Worm (Caenorhabditis elegans) whole organism, L2 larva: ENCODE results near the gene mrpl-35.

ENCODE experiments used
- C34F6.9 ChIP-seq: fragments of 150-350 bp; optimal IDR thresholded peaks from 2 replicates; lab custom pipeline; 2014; ENCODE audit warnings: missing biosample characterization, missing genetic modification characterization
- F13H6.1 ChIP-seq: sonication (generic microtip); optimal IDR thresholded peaks from 2 replicates; lab custom pipeline; 2016; ENCODE audit warnings: missing genetic modification characterization, missing compliant biosample characterization
- R02D3.7 ChIP-seq: fragments of 150-350 bp; optimal IDR thresholded peaks from 2 replicates; lab custom pipeline; 2014; ENCODE audit warnings: missing biosample characterization, missing genetic modification characterization
- Y55F3AM.14 ChIP-seq: fragments of 200-800 bp; sonication (Bioruptor generic); optimal IDR thresholded peaks from 2 replicates; lab custom pipeline; 2018; ENCODE audit warnings: mild to moderate bottlenecking, missing genetic modification characterization, missing compliant biosample characterization
- ama-1 ChIP-seq: fragments of 150-350 bp; optimal IDR thresholded peaks from 2 replicates; lab custom pipeline; 2018; ENCODE audit warnings: inconsistent platforms
- blmp-1 ChIP-seq: sonication (generic microtip); optimal IDR thresholded peaks from 2 replicates; lab custom pipeline; 2017; ENCODE audit warnings: missing genetic modification characterization, mild to moderate bottlenecking, missing compliant biosample characterization, antibody characterized with exemption, moderate library complexity; ENCODE audit not compliant: insufficient read depth
- ceh-16 ChIP-seq: fragments of 150-350 bp; optimal IDR thresholded peaks from 2 replicates; lab custom pipeline; 2014; ENCODE audit warnings: missing biosample characterization, missing genetic modification characterization
- ceh-82 ChIP-seq: fragments of 150-350 bp; optimal IDR thresholded peaks from 2 replicates; lab custom pipeline; 2014; ENCODE audit warnings: missing biosample characterization, missing genetic modification characterization
- crh-2 ChIP-seq: sonication (generic microtip); optimal IDR thresholded peaks from 2 replicates; lab custom pipeline; 2017; ENCODE audit warnings: missing biosample characterization, missing genetic modification characterization
- dmd-4 ChIP-seq: sonication (generic microtip); optimal IDR thresholded peaks from 2 replicates; lab custom pipeline; 2017; ENCODE audit warnings: missing biosample characterization, missing genetic modification characterization
- elt-1 ChIP-seq: fragments of 150-350 bp; optimal IDR thresholded peaks from 2 replicates; lab custom pipeline; 2014; ENCODE audit warnings: missing biosample characterization, missing genetic modification characterization
- elt-3 ChIP-seq: sonication (generic microtip); optimal IDR thresholded peaks from 2 replicates; lab custom pipeline; 2017; ENCODE audit warnings: missing biosample characterization, missing genetic modification characterization
- gmeb-1 ChIP-seq: fragments of 150-350 bp; optimal IDR thresholded peaks from 2 replicates; lab custom pipeline; 2014; ENCODE audit warnings: missing biosample characterization, missing genetic modification characterization
- lin-11 ChIP-seq: fragments of 150-350 bp; sonication (generic microtip); optimal IDR thresholded peaks from 2 replicates; lab custom pipeline; 2014; ENCODE audit warnings: missing biosample characterization, missing genetic modification characterization, inconsistent platforms, mixed read lengths
- lin-13 ChIP-seq: fragments of 150-350 bp; optimal IDR thresholded peaks from 2 replicates; lab custom pipeline; 2014; ENCODE audit warnings: missing biosample characterization, missing genetic modification reagents, missing genetic modification characterization
- lin-39 ChIP-seq: fragments of 150-350 bp; optimal IDR thresholded peaks from 2 replicates; lab custom pipeline; 2014; ENCODE audit warnings: missing biosample characterization, missing genetic modification reagents, missing genetic modification characterization
- lsy-2 ChIP-seq, 2 experiments: fragments of 150-350 bp in 1 of 2; sonication (generic microtip) in 1 of 2; optimal IDR thresholded peaks; 2 replicates each; lab custom pipeline; 2014 to 2017; ENCODE audit warnings: missing biosample characterization in 2 of 2, missing genetic modification characterization in 2 of 2
- mdl-1 ChIP-seq, 2 experiments: fragments of 150-350 bp in 1 of 2; sonication (generic microtip) in 1 of 2; optimal IDR thresholded peaks; 2 replicates each; lab custom pipeline; 2017; ENCODE audit warnings: missing biosample characterization in 2 of 2, missing genetic modification characterization in 2 of 2
- nhr-11 ChIP-seq: fragments of 150-350 bp; optimal IDR thresholded peaks from 2 replicates; lab custom pipeline; 2014; ENCODE audit warnings: missing biosample characterization, missing genetic modification characterization
- nhr-12 ChIP-seq: fragments of 150-350 bp; optimal IDR thresholded peaks from 2 replicates; lab custom pipeline; 2014; ENCODE audit warnings: missing biosample characterization, missing genetic modification characterization
- nhr-129 ChIP-seq: fragments of 150-350 bp; optimal IDR thresholded peaks from 2 replicates; lab custom pipeline; 2014; ENCODE audit warnings: missing biosample characterization, missing genetic modification characterization
- nhr-21 ChIP-seq: fragments of 150-350 bp; optimal IDR thresholded peaks from 2 replicates; lab custom pipeline; 2014; ENCODE audit warnings: missing biosample characterization, missing genetic modification characterization
- nhr-23 ChIP-seq: fragments of 150-350 bp; optimal IDR thresholded peaks from 2 replicates; lab custom pipeline; 2014; ENCODE audit warnings: missing biosample characterization, missing genetic modification reagents, missing genetic modification characterization
- nhr-237 ChIP-seq: fragments of 150-350 bp; optimal IDR thresholded peaks from 2 replicates; lab custom pipeline; 2014; ENCODE audit warnings: missing biosample characterization, missing genetic modification characterization
- peb-1 ChIP-seq: fragments of 150-350 bp; optimal IDR thresholded peaks from 2 replicates; lab custom pipeline; 2014; ENCODE audit warnings: missing biosample characterization, missing genetic modification characterization
- sem-4 ChIP-seq: fragments of 150-350 bp; optimal IDR thresholded peaks from 2 replicates; lab custom pipeline; 2014; ENCODE audit warnings: missing biosample characterization, missing genetic modification reagents, missing genetic modification characterization
- skn-1 ChIP-seq: sonication (generic microtip); optimal IDR thresholded peaks from 2 replicates; lab custom pipeline; 2017; ENCODE audit warnings: missing biosample characterization, missing genetic modification characterization
- sma-9 ChIP-seq, 2 experiments: fragments of 150-350 bp in 1 of 2; sonication (generic microtip) in 1 of 2; optimal IDR thresholded peaks; 2 replicates each; lab custom pipeline; 2014 to 2016; ENCODE audit warnings: missing genetic modification characterization in 2 of 2, mild to moderate bottlenecking in 1 of 2, missing biosample characterization in 1 of 2, missing compliant biosample characterization in 1 of 2, missing genetic modification reagents in 1 of 2, moderate library complexity in 1 of 2
- snpc-4 ChIP-seq: fragments of 150-350 bp; optimal IDR thresholded peaks from 2 replicates; lab custom pipeline; 2014; ENCODE audit warnings: missing biosample characterization, missing genetic modification characterization
- unc-39 ChIP-seq: fragments of 150-350 bp; optimal IDR thresholded peaks from 2 replicates; lab custom pipeline; 2014; ENCODE audit warnings: missing biosample characterization, missing genetic modification characterization
- unc-55 ChIP-seq: fragments of 150-350 bp; sonication (generic microtip); optimal IDR thresholded peaks from 3 replicates; lab custom pipeline; 2014; ENCODE audit warnings: missing biosample characterization, missing genetic modification reagents, missing genetic modification characterization
- unc-62 ChIP-seq: fragments of 150-350 bp; optimal IDR thresholded peaks from 2 replicates; lab custom pipeline; 2014; ENCODE audit warnings: missing biosample characterization, missing genetic modification reagents, missing genetic modification characterization
- zag-1 ChIP-seq: fragments of 150-350 bp; optimal IDR thresholded peaks from 2 replicates; lab custom pipeline; 2014; ENCODE audit warnings: missing biosample characterization, missing genetic modification characterization
- ztf-4 ChIP-seq: fragments of 150-350 bp; optimal IDR thresholded peaks from 2 replicates; lab custom pipeline; 2014; ENCODE audit warnings: missing biosample characterization, missing genetic modification characterization

The mrpl-35 gene

ce11 chrIII:3541093-3541492 lies 31.1 kb downstream of the mrpl-35 start:
- no peak for TF ChIP-seq lin-11
- no peak for TF ChIP-seq blmp-1
- no peak for TF ChIP-seq dmd-4 (tag; lab: Kevin White, UChicago)

- TF ChIP-seq skn-1: no peak
- no peak for TF ChIP-seq gmeb-1 (tag; lab: Kevin White, UChicago)
- TF ChIP-seq unc-39: no peak
These were observed 31.5 kb downstream of the mrpl-35 start, which contains the start of gene ben-1 for ce11 chrIII:3541539-3541938. Gene ben-1 (minus strand): TSS chrIII:3541639.

- peak; percentile 1 for TF ChIP-seq sem-4 (tag; lab: Kevin White, UChicago)
- TF ChIP-seq unc-55 (GFP tag; lab: Kevin White, UChicago): peak; percentile 28
- peak; percentile 22 for TF ChIP-seq nhr-129 (tag; lab: Kevin White, UChicago)
- TF ChIP-seq lsy-2 (tag; optimal IDR thresholded peaks at IDR 0.05; lab: Kevin White, UChicago): peak in 1 of 2 experiments; percentile 26
- TF ChIP-seq C34F6.9 (tag; lab: Kevin White, UChicago): peak; percentile 35
- TF ChIP-seq snpc-4 (tag; lab: Kevin White, UChicago): no peak
- TF ChIP-seq skn-1: no peak
- TF ChIP-seq elt-3 (tag; lab: Kevin White, UChicago): no peak
- no peak for TF ChIP-seq Y55F3AM.14 (GFP tag; lab: Kevin White, UChicago)
- peak; percentile 85 for TF ChIP-seq zag-1 (tag; lab: Kevin White, UChicago)
- peak; percentile 19 for TF ChIP-seq F13H6.1 (tag; lab: Kevin White, UChicago)
- TF ChIP-seq, all 48 proteins: peak for 7
These were observed 32.1 kb downstream of the mrpl-35 start for ce11 chrIII:3542105-3542504.

- TF ChIP-seq sma-9 (GFP tag; optimal IDR thresholded peaks at IDR 0.05; lab: Kevin White, UChicago) (peak; percentile 1), sma-9 (tag; optimal IDR thresholded peaks at IDR 0.05; lab: Kevin White, UChicago) (no peak), C34F6.9 (tag; lab: Kevin White, UChicago) (peak; percentile 24), unc-62 (GFP tag; lab: Kevin White, UChicago) (no peak), nhr-129 (tag; lab: Kevin White, UChicago) (no peak), ztf-4 (tag; lab: Kevin White, UChicago) (no peak), nhr-21 (tag; lab: Kevin White, UChicago) (no peak), nhr-23 (tag; lab: Kevin White, UChicago) (no peak), zag-1 (tag; lab: Kevin White, UChicago) (peak; percentile 47), nhr-11 (tag; lab: Kevin White, UChicago) (no peak), F13H6.1 (tag; lab: Kevin White, UChicago) (no peak), peb-1 (tag; lab: Kevin White, UChicago) (no peak), mdl-1 (tag; optimal IDR thresholded peaks at IDR 0.05; lab: Kevin White, UChicago) (no peak), elt-1 (tag; lab: Kevin White, UChicago) (no peak), sem-4 (tag; lab: Kevin White, UChicago) (peak; percentile 43), nhr-237 (tag; lab: Kevin White, UChicago) (no peak), lsy-2 (tag; optimal IDR thresholded peaks at IDR 0.05; lab: Kevin White, UChicago) (no peak), ceh-82 (tag; lab: Kevin White, UChicago) (no peak), gmeb-1 (tag; lab: Kevin White, UChicago) (no peak)
- TF ChIP-seq, all 48 proteins: peak for 4
These were observed 33.0 kb downstream of the mrpl-35 start for ce11 chrIII:3543071-3543470.

- TF ChIP-seq unc-55 (GFP tag; lab: Kevin White, UChicago) (no peak), crh-2 (no peak), snpc-4 (tag; lab: Kevin White, UChicago) (no peak), nhr-12 (tag; lab: Kevin White, UChicago) (no peak), sem-4 (tag; lab: Kevin White, UChicago) (no peak), R02D3.7 (no peak), ama-1 (lab: Kevin White, UChicago) (no peak), elt-1 (tag; lab: Kevin White, UChicago) (no peak), nhr-23 (tag; lab: Kevin White, UChicago) (no peak), ceh-16 (tag; lab: Kevin White, UChicago) (no peak), nhr-129 (tag; lab: Kevin White, UChicago) (no peak), nhr-237 (tag; lab: Kevin White, UChicago) (no peak), lsy-2 (tag; optimal IDR thresholded peaks at IDR 0.05; lab: Kevin White, UChicago) (no peak), lin-13 (no peak), lin-39 (tag; lab: Kevin White, UChicago) (no peak), dmd-4 (tag; lab: Kevin White, UChicago) (no peak), skn-1 (no peak)
These were observed 36.3 kb downstream of the mrpl-35 start, which contains the start of gene C54C6.7 for ce11 chrIII:3546323-3546722. Gene C54C6.7 (minus strand): TSS chrIII:3546423.
